Fruit fly (Drosophila melanogaster) whole organism, pupa: ENCODE measurements around the gene PMCA.

Experiments
- CG13204 ChIP-seq: fragments of 200-800 bp; sonication (Bioruptor generic); optimal IDR thresholded peaks from 2 replicates; lab custom pipeline; 2018; ENCODE audit warnings: missing biosample characterization, mild to moderate bottlenecking, missing genetic modification characterization, moderate library complexity
- CG14655 ChIP-seq: fragments of 200-800 bp; sonication (Bioruptor generic); optimal IDR thresholded peaks from 3 replicates; lab custom pipeline; 2017; ENCODE audit warnings: mild to moderate bottlenecking, missing biosample characterization, missing genetic modification reagents, missing genetic modification characterization
- CG32121 ChIP-seq: fragments of 200-800 bp; sonication (Bioruptor generic); IDR thresholded peaks from 2 replicates; pipeline ENCODE4 v1.3.6; 2022; ENCODE audit warnings: missing biosample characterization, missing genetic modification characterization
- EcR ChIP-seq: fragments of 200-800 bp; sonication (Bioruptor generic); optimal IDR thresholded peaks from 3 replicates; lab custom pipeline; 2019; ENCODE audit warnings: missing biosample characterization, missing genetic modification characterization, mild to moderate bottlenecking, moderate library complexity, missing genetic modification reagents
- Ets98B ChIP-seq: fragments of 200-800 bp; sonication (Bioruptor generic); IDR thresholded peaks from 2 replicates; pipeline ENCODE4 v1.3.6; 2022; ENCODE audit warnings: missing biosample characterization, missing genetic modification characterization
- Pif1B ChIP-seq: fragments of 200-800 bp; sonication (Bioruptor generic); optimal IDR thresholded peaks from 3 replicates; lab custom pipeline; 2016; ENCODE audit warnings: missing biosample characterization, missing genetic modification characterization
- fd96Ca ChIP-seq: fragments of 200-800 bp; sonication (Bioruptor generic); IDR thresholded peaks from 3 replicates; pipeline ENCODE4 v1.3.6; 2022; ENCODE audit warnings: missing biosample characterization, missing genetic modification characterization
- gl ChIP-seq: fragments of 200-800 bp; sonication (Bioruptor generic); optimal IDR thresholded peaks from 2 replicates; lab custom pipeline; 2018; ENCODE audit warnings: missing biosample characterization, mild to moderate bottlenecking, missing genetic modification characterization
- rn ChIP-seq: fragments of 200-800 bp; sonication (Bioruptor generic); IDR thresholded peaks from 2 replicates; pipeline ENCODE4 v1.3.6; 2022; ENCODE audit warnings: missing biosample characterization, missing genetic modification characterization

- no peak for TF ChIP-seq EcR
- TF ChIP-seq CG13204 (GFP tag; lab: Kevin White, UChicago) = no peak
- no peak for TF ChIP-seq gl (tag; lab: Kevin White, UChicago)
- no peak for TF ChIP-seq Pif1B (GFP tag; lab: Kevin White, UChicago)
- TF ChIP-seq fd96Ca (GFP tag; lab: Robert Waterston, UW) = no peak
- no peak for TF ChIP-seq rn (GFP tag; lab: Robert Waterston, UW)
- no peak for TF ChIP-seq CG14655
- no peak for TF ChIP-seq Ets98B (GFP tag; lab: Robert Waterston, UW)
- TF ChIP-seq CG32121 (GFP tag; lab: Robert Waterston, UW) = no peak
Observed at dm6 chr4:388784-389313, 30.1 kb upstream of the PMCA start.
